Worm (Caenorhabditis elegans) whole organism, dauer: ENCODE results near the gene eol-1.

Experiments
- unc-62 ChIP-seq: sonication (generic microtip); optimal IDR thresholded peaks from 2 replicates; lab custom pipeline; 2017; ENCODE audit warnings: missing biosample characterization, missing genetic modification reagents, missing genetic modification characterization

Gene eol-1

DNA sequence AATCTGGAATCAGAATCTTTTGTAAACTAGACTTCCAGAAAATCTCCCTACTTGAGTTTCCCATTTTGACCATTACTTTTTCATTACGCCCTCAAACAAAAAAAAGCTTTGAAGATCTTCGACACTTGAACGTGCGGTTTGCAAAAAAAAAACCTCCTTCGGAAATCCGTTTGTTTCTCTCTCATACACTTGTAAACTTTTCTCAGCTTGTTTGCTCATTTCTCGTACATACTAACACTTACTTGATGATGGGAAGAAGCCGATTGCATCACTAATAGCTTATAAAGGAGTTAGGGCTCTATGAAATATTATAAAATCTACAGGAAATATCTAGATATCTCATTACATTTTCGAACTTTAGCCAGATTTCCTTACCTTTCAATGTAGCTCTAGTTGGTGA is 21.2 kb upstream of the eol-1 start:
- TF ChIP-seq unc-62: no peak

DNA sequence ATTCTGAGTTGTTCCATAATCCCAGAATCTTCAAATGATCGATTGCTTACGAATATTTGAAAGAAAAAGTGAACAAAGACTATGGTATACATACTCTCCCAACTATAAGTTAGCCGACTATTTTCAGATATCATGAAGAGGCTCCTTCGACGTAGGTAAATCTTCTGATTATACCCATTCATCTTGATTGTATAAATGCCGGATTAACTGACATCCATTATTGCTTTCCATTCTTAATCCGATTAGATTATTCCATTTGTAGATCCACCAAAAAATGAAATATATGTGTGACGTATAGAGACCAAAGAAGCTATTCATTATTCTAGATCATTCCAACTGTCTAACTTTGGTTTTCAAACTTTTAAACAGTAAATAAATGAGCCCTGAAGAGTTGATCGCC is 12.8 kb upstream of the eol-1 start:
- TF ChIP-seq unc-62: no peak

DNA sequence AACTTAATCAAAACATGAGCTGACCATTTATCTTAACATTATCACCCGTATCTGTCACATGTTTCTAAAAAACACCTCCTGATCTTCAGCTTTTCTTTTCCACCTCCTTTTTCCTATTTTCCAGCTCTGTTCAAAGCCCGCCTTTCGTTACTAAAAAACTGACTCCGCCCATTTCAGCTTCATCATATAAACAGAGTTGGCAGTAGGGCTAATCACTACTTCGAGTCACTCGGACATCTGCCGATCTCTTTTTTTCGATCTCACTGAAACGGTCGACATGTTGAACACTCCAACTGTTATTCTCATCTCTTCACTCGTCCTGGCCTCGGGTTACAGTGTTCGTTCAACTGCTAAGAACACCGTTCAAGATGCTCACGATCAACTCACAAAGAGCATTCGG is 11.8 kb upstream of the eol-1 start, which contains the start of gene droe-4:
TSS of gene droe-4 (plus strand) at position 172 of the 400 bp plus-strand sequence.
- TF ChIP-seq unc-62: no peak

DNA sequence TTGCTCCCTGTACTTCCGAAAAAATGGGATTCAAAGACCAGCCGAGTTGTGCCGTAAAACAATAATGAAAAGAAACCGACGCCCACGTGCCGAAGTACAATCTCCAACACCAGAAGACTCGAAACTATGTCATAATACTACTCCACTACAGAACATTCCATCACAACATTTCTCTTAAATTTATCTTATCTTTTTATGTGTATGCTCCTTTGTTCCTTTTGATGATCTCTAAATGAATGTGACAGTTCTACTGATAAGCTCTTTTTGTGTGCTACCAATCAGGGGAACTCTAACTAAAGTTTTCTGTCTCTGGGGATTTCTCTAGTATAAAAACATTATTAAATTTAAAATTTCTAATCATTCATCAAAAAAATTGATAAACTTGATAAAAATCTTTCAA is 6.1 kb upstream of the eol-1 start:
- no peak for TF ChIP-seq unc-62

DNA sequence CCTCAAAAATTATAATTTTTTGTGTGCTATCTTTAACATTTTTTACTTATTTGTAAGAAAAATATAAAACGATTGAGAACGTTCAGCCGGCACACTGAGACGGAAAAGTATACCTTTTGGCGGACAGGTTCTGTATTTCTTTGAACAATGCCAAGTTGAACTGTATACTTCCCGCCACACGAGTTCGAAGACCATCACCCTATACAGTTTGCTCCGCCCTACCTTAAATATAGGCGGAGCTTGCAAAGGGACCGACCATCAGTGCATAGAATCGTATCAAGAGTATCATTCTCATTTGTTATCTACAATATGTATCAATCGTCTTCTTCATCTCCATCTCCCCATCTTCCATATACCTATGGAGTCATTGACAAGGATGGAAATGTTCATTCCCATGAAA is 4.1 kb upstream of the eol-1 start, which contains the start of gene end-1:
TSS of gene end-1 (plus strand) at position 301 of the 400 bp plus-strand sequence.
- no peak for TF ChIP-seq unc-62

DNA sequence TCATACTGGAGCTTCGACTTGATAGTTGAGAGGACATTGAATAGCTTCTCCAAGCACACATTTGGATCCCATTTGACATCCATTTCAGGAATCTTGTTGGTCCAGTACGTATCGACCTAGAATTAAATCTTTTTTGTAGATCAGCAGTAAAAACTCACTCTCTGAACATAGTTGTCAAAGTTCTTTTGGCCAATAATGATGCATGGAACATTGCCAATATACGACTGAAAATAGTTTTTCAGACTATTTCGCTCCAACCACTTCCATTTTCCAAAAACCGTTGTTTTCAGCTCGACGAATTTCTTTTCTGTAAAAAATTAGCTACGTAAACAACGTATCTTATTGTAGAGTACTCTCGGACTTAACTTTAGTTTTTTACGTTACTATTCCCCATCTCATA is 970 bp upstream of the eol-1 start:
- TF ChIP-seq unc-62: no peak

DNA sequence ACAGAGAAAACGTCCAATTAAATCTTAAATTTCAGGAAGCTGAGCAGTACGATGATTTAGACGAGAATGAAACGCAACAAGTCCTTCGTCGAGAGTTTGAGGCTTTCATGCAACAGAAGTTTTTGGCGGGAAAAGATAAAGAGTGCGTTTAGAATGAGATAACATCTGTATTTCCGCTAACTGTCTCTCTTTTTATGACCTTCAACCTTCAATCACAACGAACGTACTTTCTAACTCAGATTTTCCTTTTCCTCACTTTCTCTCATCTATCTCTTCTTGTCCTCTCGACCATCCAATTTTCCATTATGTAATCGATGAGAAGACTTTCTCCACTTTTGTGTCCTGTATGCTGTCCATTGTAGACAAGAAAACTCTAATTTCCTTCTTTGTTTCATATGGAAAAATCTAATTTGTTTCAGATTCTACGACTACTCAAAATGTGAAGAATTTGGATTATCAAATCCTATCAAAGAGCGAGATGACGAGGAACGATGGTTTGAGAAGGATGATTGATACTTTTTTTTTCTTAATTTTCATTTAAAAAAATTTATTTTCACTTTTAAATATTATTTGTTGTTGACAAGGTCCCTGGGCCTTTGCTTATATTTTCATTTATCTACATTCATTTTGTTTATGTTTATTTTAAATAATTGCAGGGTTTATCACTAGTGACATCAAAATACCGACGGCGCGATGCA is 17.3 kb downstream of the eol-1 start, which contains the start of gene sao-1:
TSS of gene sao-1 (plus strand) at position 648 of the 698 bp plus-strand sequence.
- TF ChIP-seq unc-62: no peak

DNA sequence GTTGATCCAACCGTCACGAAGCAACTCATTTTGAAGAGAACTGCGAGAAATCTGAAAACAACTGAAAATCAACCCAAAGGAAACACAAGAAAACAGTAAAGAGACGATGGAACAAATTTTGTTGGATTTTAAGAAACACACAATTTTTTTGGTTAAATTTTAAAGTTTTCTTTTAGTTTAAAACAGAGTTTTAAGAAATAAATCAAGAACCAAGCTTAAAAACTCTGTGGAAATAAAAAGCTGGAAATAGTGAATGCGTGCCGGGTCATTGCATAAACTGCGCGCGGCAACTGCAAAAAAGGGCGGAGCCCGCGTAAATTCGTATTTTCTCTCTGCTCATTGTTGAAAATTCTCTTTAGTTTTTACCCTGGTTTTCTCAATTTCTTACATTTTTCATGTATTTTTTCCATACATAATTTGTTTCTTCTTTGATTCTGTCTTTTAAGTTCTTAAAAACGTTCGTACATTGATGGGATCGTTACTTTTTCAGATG is 18.7 kb downstream of the eol-1 start, which contains the start of the genes algn-13 and R10D12.13:
TSS of gene algn-13 (minus strand) at position 51 of the 493 bp plus-strand sequence.
TSS of gene R10D12.13 (plus strand) at position 491 of the 493 bp plus-strand sequence.
- no peak for TF ChIP-seq unc-62

DNA sequence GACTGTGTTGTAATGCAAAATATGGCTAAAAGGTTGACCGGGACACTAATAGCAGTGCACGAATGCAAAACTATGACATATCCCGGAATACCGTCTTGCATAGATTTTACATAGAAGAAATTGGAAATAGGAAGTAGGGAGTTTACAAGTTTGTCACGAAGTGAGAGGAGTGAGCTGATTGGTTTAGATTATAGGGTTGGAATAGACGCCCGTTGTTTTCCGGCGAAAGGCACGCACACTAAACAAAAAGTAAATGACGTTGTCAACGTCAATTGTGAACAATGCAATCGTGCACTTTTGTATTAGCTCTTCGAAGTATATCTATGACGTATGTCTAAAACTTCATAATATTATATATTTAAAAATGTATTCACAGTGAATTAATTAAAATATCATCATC is 19.8 kb downstream of the eol-1 start, which contains the start of gene srh-24:
TSS of gene srh-24 (minus strand) at position 101 of the 400 bp plus-strand sequence.
- TF ChIP-seq unc-62: no peak

DNA sequence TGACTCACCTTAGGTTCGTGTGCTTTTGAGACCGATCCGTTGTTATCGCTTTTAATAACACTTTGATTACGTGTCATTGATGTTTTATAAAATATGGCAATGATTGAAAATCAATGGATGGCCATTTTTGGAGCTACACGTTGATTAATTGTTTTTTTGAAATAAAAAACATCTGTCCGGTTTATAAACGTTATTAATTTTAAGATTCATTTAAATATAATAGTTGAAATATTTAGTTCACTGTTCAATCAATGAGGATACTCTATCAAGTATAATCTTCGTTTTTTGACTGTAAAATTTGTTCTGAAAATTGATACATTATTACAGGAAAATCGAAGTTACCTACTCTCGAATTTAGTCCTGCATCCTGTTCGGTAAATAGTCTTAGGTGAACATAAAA is 22.5 kb downstream of the eol-1 start, which contains the start of gene R10D12.10:
TSS of gene R10D12.10 (minus strand) at position 101 of the 400 bp plus-strand sequence.
- no peak for TF ChIP-seq unc-62

DNA sequence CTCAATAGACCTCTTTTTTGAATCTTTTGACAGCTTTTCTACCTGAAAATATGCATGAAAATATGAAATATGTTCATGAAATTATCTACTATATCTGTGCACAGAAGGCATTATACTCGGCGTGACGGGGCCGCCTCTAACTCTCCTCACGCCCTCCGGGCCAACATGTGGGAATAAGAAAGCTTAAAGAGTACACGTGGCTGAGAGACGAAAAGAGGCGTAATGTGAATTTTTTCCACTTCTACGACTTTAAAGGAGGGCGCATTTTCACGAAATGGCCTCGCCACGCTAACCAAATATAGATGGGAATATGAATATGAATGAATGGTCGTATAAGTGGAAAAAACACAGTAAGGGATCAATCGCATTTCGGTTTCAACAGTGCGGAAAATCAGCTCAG is 23.0 kb downstream of the eol-1 start:
- TF ChIP-seq unc-62: no peak

DNA sequence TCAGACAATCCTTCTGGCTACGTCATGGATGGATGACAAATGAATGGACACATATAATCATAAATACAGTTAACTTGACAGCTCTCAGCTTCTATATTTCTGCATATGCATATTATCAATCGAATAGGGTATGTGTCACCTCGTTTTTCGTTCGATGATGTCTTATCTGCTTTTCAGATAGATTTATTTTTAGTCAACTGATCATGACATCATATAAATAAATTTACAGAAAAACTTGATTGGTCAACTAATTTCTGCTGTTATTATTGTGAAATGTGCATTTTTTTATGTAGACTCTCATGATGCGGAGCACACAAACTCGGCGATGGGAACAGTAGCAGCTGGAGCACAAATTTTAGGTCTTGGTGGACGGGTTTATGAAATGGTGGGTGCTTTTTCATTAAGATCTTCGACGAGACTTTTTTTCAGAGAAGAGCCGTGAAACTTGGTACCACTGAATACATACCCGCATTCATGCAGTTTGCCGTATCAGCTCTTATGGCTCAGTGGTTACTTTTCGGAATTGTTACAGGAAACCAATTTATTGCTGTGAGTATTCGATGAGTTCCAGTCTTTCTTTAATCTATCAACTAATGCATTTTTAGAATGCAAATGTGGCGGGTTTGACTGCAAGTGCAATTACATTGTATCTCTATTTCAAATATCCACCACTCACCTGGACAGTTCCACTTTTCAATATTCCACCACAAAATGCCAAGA is 25.2 kb downstream of the eol-1 start:
- no peak for TF ChIP-seq unc-62

DNA sequence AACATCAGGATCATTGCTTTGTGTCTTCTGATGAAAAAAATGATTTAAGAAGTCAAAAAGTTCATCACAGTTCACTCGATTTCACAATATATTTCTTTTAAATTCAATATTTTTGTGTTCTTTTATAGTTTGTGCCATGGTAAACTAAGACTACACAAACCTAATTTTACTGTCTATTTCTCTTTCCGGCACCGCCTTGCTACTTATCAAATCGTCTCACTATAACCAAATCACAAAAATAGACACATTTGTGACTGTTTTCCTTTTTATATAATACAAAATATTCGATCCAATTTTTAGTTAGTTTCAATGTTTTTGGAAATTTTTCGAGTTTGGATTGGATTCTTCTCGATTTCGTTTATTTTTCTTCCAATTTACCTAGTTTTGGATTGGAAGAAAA is 26.7 kb downstream of the eol-1 start, which contains the start of gene swt-6:
TSS of gene swt-6 (plus strand) at position 301 of the 400 bp plus-strand sequence.
- no peak for TF ChIP-seq unc-62

DNA sequence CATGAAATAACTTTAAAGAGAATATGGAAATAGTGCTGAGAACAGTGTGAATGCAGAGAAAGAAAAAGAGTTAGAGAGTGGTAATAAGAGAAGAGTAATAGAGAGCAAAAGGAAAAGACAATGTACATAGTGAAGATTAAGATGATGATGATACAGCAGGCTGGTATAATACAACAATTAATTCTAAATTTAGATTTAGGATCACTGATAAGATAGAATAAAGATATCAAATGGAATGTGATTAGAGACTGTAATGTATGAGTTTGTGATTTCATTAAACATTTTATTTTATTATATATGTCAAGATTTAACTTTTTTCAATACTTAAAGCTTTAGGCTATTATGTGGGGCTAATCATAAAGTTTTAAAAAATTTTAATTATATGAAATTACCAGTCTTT is 27.5 kb downstream of the eol-1 start, which contains the start of gene R10D12.8:
TSS of gene R10D12.8 (minus strand) at position 101 of the 400 bp plus-strand sequence.
- no peak for TF ChIP-seq unc-62

DNA sequence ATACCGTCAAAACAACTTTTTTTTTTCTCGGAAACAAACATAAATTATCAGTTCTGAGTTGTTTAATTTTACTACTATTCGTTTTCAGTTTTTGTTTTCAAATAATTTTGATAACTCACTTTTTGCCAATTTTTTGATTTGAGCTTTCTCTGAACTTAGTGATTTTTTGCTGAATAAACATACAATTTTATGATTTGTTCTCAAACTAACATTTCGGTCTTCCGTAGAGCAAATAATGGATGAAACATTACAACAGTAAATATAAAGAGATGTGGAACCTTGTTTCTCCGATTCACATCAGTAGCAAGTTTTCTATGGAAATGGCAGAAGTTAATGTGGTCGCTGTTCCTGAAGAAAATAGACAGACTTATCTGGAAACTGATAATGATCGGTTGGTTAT is 31.0 kb downstream of the eol-1 start, which contains the start of gene R10D12.7:
TSS of gene R10D12.7 (plus strand) at position 301 of the 400 bp plus-strand sequence.
- no peak for TF ChIP-seq unc-62

DNA sequence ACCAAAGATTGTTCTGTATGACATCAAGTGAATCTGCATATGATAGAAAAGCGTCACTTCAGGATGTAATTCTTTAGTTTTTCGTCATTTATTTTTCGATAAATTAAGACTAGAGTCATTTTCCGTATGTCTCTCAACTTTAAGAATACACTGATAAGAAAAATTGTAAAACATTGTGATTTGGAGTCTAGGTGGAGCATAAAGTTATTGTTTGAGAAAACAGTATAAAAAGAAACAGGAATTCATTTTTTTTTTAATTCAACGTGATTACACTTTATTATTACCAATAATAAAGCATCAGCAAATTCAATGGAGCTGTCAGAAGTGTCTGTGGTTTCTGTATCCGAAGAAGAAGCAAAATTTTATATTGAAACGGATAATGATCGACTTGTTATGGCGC is 31.7 kb downstream of the eol-1 start, which contains the start of gene R10D12.6:
TSS of gene R10D12.6 (plus strand) at position 301 of the 400 bp plus-strand sequence.
- TF ChIP-seq unc-62: no peak
